Fruit fly (Drosophila melanogaster): ENCODE data around the gene JhI-21.

JhI-21 gene

dm6 chr2L:12021193-12021592 lies 34.6 kb downstream of the JhI-21 start (continued):
- TF ChIP-seq CG1792 (GFP tag; optimal IDR thresholded peaks at IDR 0.05): peak; percentile 20
- TF ChIP-seq CG16813 (GFP tag; IDR thresholded peaks at IDR 0.05; ENCODE audit: partially characterized antibody): no peak
- TF ChIP-seq cato (GFP tag; optimal IDR thresholded peaks at IDR 0.05; ENCODE audit: borderline replicate concordance): peak; percentile 34
- peak; percentile 61 for TF ChIP-seq CG17328 (GFP tag; IDR thresholded peaks at IDR 0.05)
- peak in 1 of 3 experiments; percentile 62 for TF ChIP-seq lola (GFP tag; optimal IDR thresholded peaks at IDR 0.05)
- 0 out of 3 replicates have a peak, but pooled peaks have one; percentile 27 for TF ChIP-seq z (GFP tag; IDR thresholded peaks at IDR 0.05)
- no peak for TF ChIP-seq bigmax (GFP tag; optimal IDR thresholded peaks at IDR 0.05)
- no peak for TF ChIP-seq Dip2 (GFP tag; IDR thresholded peaks at IDR 0.05)
- TF ChIP-seq CG10274 (GFP tag; optimal IDR thresholded peaks at IDR 0.05): peak; percentile 8
- no peak for TF ChIP-seq tio (GFP tag; optimal IDR thresholded peaks at IDR 0.05)
- peak; percentile 59 for TF ChIP-seq CG8924 (tag; optimal IDR thresholded peaks at IDR 0.05)
- peak; percentile 96 for TF ChIP-seq sens (GFP tag)
- peak; percentile 65 for TF ChIP-seq CG13296 (GFP tag; optimal IDR thresholded peaks at IDR 0.05)
- no peak for TF ChIP-seq Hr78 (GFP tag; optimal IDR thresholded peaks at IDR 0.05)
- TF ChIP-seq gt (GFP tag; IDR thresholded peaks at IDR 0.05): no peak
- TF ChIP-seq insv (GFP tag; optimal IDR thresholded peaks at IDR 0.05): peak in 1 of 2 experiments; percentile 53
- peak; percentile 77 for TF ChIP-seq Sox102F (GFP tag; optimal IDR thresholded peaks at IDR 0.05)
- TF ChIP-seq prd (optimal IDR thresholded peaks at IDR 0.05): no peak
- peak; percentile 51; the same call in 2 of the 3 replicates for TF ChIP-seq prd (GFP tag; IDR thresholded peaks at IDR 0.05)
- TF ChIP-seq CG8089 (GFP tag; optimal IDR thresholded peaks at IDR 0.05): peak; percentile 44
- peak; percentile 33 for TF ChIP-seq CG1647 (GFP tag; optimal IDR thresholded peaks at IDR 0.05)
- TF ChIP-seq CG7745 (tag; optimal IDR thresholded peaks at IDR 0.05): peak; percentile 71
- no peak for TF ChIP-seq az2 (GFP tag; optimal IDR thresholded peaks at IDR 0.05)
- peak; percentile 61; the same call in 1 of the 2 replicates for TF ChIP-seq ranshi (GFP tag; IDR thresholded peaks at IDR 0.05)
- no peak for TF ChIP-seq CG11093 (GFP tag; IDR thresholded peaks at IDR 0.05)
- no peak for TF ChIP-seq CG15479 (GFP tag; optimal IDR thresholded peaks at IDR 0.05)
- no peak for TF ChIP-seq da (GFP tag; optimal IDR thresholded peaks at IDR 0.05)
- no peak for TF ChIP-seq p53 (GFP tag; optimal IDR thresholded peaks at IDR 0.05)
- TF ChIP-seq CG6683 (GFP tag; optimal IDR thresholded peaks at IDR 0.05): peak; percentile 47
- peak; percentile 4 for TF ChIP-seq exex (tag; optimal IDR thresholded peaks at IDR 0.05)
- peak; percentile 69 for TF ChIP-seq CG1603 (tag; optimal IDR thresholded peaks at IDR 0.05)
- TF ChIP-seq Opbp (GFP tag; IDR thresholded peaks at IDR 0.05; ENCODE audit: partially characterized antibody): no peak
- TF ChIP-seq Six4 (GFP tag; optimal IDR thresholded peaks at IDR 0.05): peak; percentile 34
- peak; percentile 87 for TF ChIP-seq CG3407 (GFP tag; optimal IDR thresholded peaks at IDR 0.05)
- peak; percentile 89 for TF ChIP-seq CG12299 (tag; optimal IDR thresholded peaks at IDR 0.05)
- peak; percentile 68 for TF ChIP-seq CG15696 (tag; optimal IDR thresholded peaks at IDR 0.05)
- TF ChIP-seq CG2875 (GFP tag; optimal IDR thresholded peaks at IDR 0.05): peak; percentile 88
- TF ChIP-seq CG12104 (GFP tag; optimal IDR thresholded peaks at IDR 0.05): peak; percentile 32
- TF ChIP-seq CG3281 (GFP tag; optimal IDR thresholded peaks at IDR 0.05): peak; percentile 80
- peak; percentile 40 for TF ChIP-seq scrt (GFP tag; optimal IDR thresholded peaks at IDR 0.05)
- TF ChIP-seq tll (GFP tag; optimal IDR thresholded peaks at IDR 0.05): no peak
- TF ChIP-seq ATbp (GFP tag; optimal IDR thresholded peaks at IDR 0.05): peak; percentile 93
- TF ChIP-seq Antp (GFP tag; optimal IDR thresholded peaks at IDR 0.05): no peak
- peak; percentile 56 for TF ChIP-seq CG18476 (GFP tag; optimal IDR thresholded peaks at IDR 0.05)
- peak; percentile 37 for TF ChIP-seq cwo (GFP tag; optimal IDR thresholded peaks at IDR 0.05)
- no peak for TF ChIP-seq CG2199 (GFP tag; IDR thresholded peaks at IDR 0.05)
- TF ChIP-seq CG6689 (GFP tag; IDR thresholded peaks at IDR 0.05): no peak
- peak; percentile 19; the same call in 1 of the 2 replicates for TF ChIP-seq ara (GFP tag; IDR thresholded peaks at IDR 0.05)
- no peak for TF ChIP-seq CG11696 (GFP tag; IDR thresholded peaks at IDR 0.05)
- TF ChIP-seq CG4328 (GFP tag; optimal IDR thresholded peaks at IDR 0.05): peak; percentile 25
